Worm (Caenorhabditis elegans) whole organism, L4 larva: ENCODE measurements around the gene str-60.
A peak's percentile ranks its signal among the peaks of the same experiment; 100 is the strongest.

ENCODE experiments used
- F44E2.7 ChIP-seq: fragments of 200-800 bp; sonication (Bioruptor generic); IDR thresholded peaks from 2 replicates; pipeline ENCODE4 v2.1.2; 2022; ENCODE audit warnings: missing genetic modification characterization, missing compliant biosample characterization
- T20F7.1 ChIP-seq: fragments of 200-800 bp; sonication (Bioruptor generic); optimal IDR thresholded peaks from 2 replicates; lab custom pipeline; 2018; ENCODE audit warnings: mild to moderate bottlenecking, missing genetic modification characterization, missing compliant biosample characterization
- T26A8.4 ChIP-seq: fragments of 200-800 bp; sonication (Bioruptor generic); IDR thresholded peaks from 2 replicates; pipeline ENCODE4 v1.3.6; 2022; ENCODE audit warnings: missing genetic modification characterization, missing compliant biosample characterization
- Y105C5A.15 ChIP-seq: fragments of 200-800 bp; sonication (Bioruptor generic); IDR thresholded peaks from 2 replicates; pipeline ENCODE4 v1.3.6; 2022; ENCODE audit warnings: missing genetic modification characterization, missing compliant biosample characterization
- Y48G9A.11 ChIP-seq: fragments of 200-800 bp; sonication (Bioruptor generic); IDR thresholded peaks from 2 replicates; pipeline ENCODE4 v1.3.6; 2022; ENCODE audit warnings: missing genetic modification reagents, missing genetic modification characterization, missing compliant biosample characterization
- Y75B8A.6 ChIP-seq: fragments of 200-800 bp; sonication (Bioruptor generic); IDR thresholded peaks from 2 replicates; pipeline ENCODE4 v1.3.6; 2022; ENCODE audit warnings: missing genetic modification reagents, missing genetic modification characterization, missing compliant biosample characterization
- ZK337.2 ChIP-seq: fragments of 200-800 bp; sonication (Bioruptor generic); IDR thresholded peaks from 2 replicates; pipeline ENCODE4 v1.3.6; 2022; ENCODE audit warnings: missing genetic modification reagents, missing genetic modification characterization, missing compliant biosample characterization
- aha-1 ChIP-seq: fragments of 150-350 bp; peaks from one replicate; lab custom pipeline; 2014; ENCODE audit warnings: missing biosample characterization, missing genetic modification characterization
- daf-16 ChIP-seq, 3 experiments: sonication (generic microtip); optimal IDR thresholded peaks; 2 replicates each; lab custom pipeline; 2016 to 2017; ENCODE audit warnings: missing genetic modification characterization in 3 of 3, missing genetic modification reagents in 3 of 3, mild to moderate bottlenecking in 2 of 3, missing compliant biosample characterization in 2 of 3, missing biosample characterization in 1 of 3, moderate library complexity in 1 of 3
- daf-19 ChIP-seq: fragments of 200-800 bp; sonication (Bioruptor generic); conservative IDR thresholded peaks from 2 replicates; pipeline ENCODE4 v1.3.6; 2022; ENCODE audit warnings: missing genetic modification characterization, missing compliant biosample characterization
- daf-8 ChIP-seq: fragments of 200-800 bp; sonication (Bioruptor generic); IDR thresholded peaks from 2 replicates; pipeline ENCODE4 v1.3.6; 2022; ENCODE audit warnings: missing genetic modification characterization, missing compliant biosample characterization
- dmd-6 ChIP-seq: fragments of 200-800 bp; sonication (Bioruptor generic); IDR thresholded peaks from 2 replicates; pipeline ENCODE4 v1.3.6; 2022; ENCODE audit warnings: missing genetic modification reagents, missing genetic modification characterization, missing compliant biosample characterization
- dve-1 ChIP-seq: sonication (generic microtip); optimal IDR thresholded peaks from 2 replicates; lab custom pipeline; 2017; ENCODE audit warnings: antibody characterized with exemption, mild to moderate bottlenecking, missing genetic modification characterization, missing compliant biosample characterization; ENCODE audit not compliant: insufficient read depth
- gei-8 ChIP-seq: fragments of 200-800 bp; sonication (Bioruptor generic); optimal IDR thresholded peaks from 2 replicates; lab custom pipeline; 2018; ENCODE audit warnings: mild to moderate bottlenecking, missing genetic modification characterization, missing compliant biosample characterization
- hlh-11 ChIP-seq: fragments of 200-800 bp; sonication (Bioruptor generic); optimal IDR thresholded peaks from 2 replicates; lab custom pipeline; 2018; ENCODE audit warnings: mild to moderate bottlenecking, missing genetic modification characterization, missing compliant biosample characterization
- hlh-30 ChIP-seq: sonication (generic microtip); optimal IDR thresholded peaks from 2 replicates; lab custom pipeline; 2017; ENCODE audit warnings: antibody characterized with exemption, mild to moderate bottlenecking, missing genetic modification characterization, missing compliant biosample characterization; ENCODE audit not compliant: insufficient read depth
- lin-1 ChIP-seq: fragments of 200-800 bp; sonication (Bioruptor generic); IDR thresholded peaks from 2 replicates; pipeline ENCODE4 v1.3.6; 2022; ENCODE audit warnings: missing genetic modification reagents, missing genetic modification characterization, missing compliant biosample characterization
- lin-13 ChIP-seq: fragments of 150-350 bp; optimal IDR thresholded peaks from 2 replicates; lab custom pipeline; 2014; ENCODE audit warnings: missing biosample characterization, missing genetic modification reagents, missing genetic modification characterization
- mdl-1 ChIP-seq, 2 experiments: fragments of 150-350 bp in 1 of 2; sonication (generic microtip) in 1 of 2; optimal IDR thresholded peaks; 2 replicates each; lab custom pipeline; 2014 to 2017; ENCODE audit warnings: missing biosample characterization in 2 of 2, missing genetic modification characterization in 2 of 2
- mxl-3 ChIP-seq: fragments of 200-800 bp; sonication (Bioruptor generic); optimal IDR thresholded peaks from 2 replicates; lab custom pipeline; 2018; ENCODE audit warnings: mild to moderate bottlenecking, missing genetic modification characterization, missing compliant biosample characterization
- nhr-28 ChIP-seq: fragments of 150-350 bp; optimal IDR thresholded peaks from 2 replicates; lab custom pipeline; 2014; ENCODE audit warnings: missing biosample characterization, missing genetic modification characterization
- nhr-77 ChIP-seq: fragments of 150-350 bp; optimal IDR thresholded peaks from 2 replicates; lab custom pipeline; 2014; ENCODE audit warnings: missing biosample characterization, missing genetic modification characterization
- php-3 ChIP-seq: fragments of 200-800 bp; sonication (Bioruptor generic); IDR thresholded peaks from 2 replicates; pipeline ENCODE4 v1.3.6; 2022; ENCODE audit warnings: missing genetic modification reagents, missing genetic modification characterization, missing compliant biosample characterization
- pqm-1 ChIP-seq: sonication (generic microtip); optimal IDR thresholded peaks from 2 replicates; lab custom pipeline; 2017; ENCODE audit warnings: missing biosample characterization, missing genetic modification characterization
- rbr-2 ChIP-seq: sonication (generic microtip); optimal IDR thresholded peaks from 2 replicates; lab custom pipeline; 2016; ENCODE audit warnings: missing genotype, missing genetic modification characterization, missing compliant biosample characterization
- tag-97 ChIP-seq: fragments of 200-800 bp; sonication (Bioruptor generic); IDR thresholded peaks from 2 replicates; pipeline ENCODE4 v1.3.6; 2022; ENCODE audit warnings: missing genetic modification characterization, missing compliant biosample characterization
- unc-130 ChIP-seq: sonication (generic microtip); optimal IDR thresholded peaks from 2 replicates; lab custom pipeline; 2016; ENCODE audit warnings: missing genetic modification reagents, missing genetic modification characterization, missing compliant biosample characterization
- unc-62 ChIP-seq, 3 experiments: fragments of 150-350 bp in 1 of 3; sonication (generic microtip); optimal IDR thresholded peaks in 2 of 3; peaks in 1 of 3; 1 replicate in 1 of 3; 2 replicates in 2 of 3; lab custom pipeline; 2014 to 2017; ENCODE audit warnings: missing biosample characterization in 3 of 3, missing genetic modification characterization in 3 of 3, missing genetic modification reagents in 3 of 3, missing genotype in 1 of 3
- zag-1 ChIP-seq: fragments of 150-350 bp; optimal IDR thresholded peaks from 2 replicates; lab custom pipeline; 2014; ENCODE audit warnings: missing biosample characterization, missing genetic modification characterization
- ztf-7 ChIP-seq: fragments of 150-350 bp; optimal IDR thresholded peaks from 2 replicates; lab custom pipeline; 2014; ENCODE audit warnings: missing biosample characterization, missing genetic modification characterization

Gene str-60

ce11 chrV:15880705-15881104 is 17.1 kb upstream of the str-60 start (continued):
- TF ChIP-seq Y48G9A.11 (GFP tag; lab: Robert Waterston, UW): no peak
- TF ChIP-seq Y75B8A.6 (GFP tag; lab: Robert Waterston, UW): 0 out of 2 replicates have a peak, but pooled peaks have one; percentile 29

- TF ChIP-seq zag-1 (tag; lab: Kevin White, UChicago): no peak
- peak in 1 of 2 experiments; percentile 57 for TF ChIP-seq unc-62 (GFP tag; optimal IDR thresholded peaks at IDR 0.05 in 1 of 2; lab: Kevin White, UChicago)
- TF ChIP-seq unc-62 (tag; optimal IDR thresholded peaks at IDR 0.05; lab: Kevin White, UChicago): no peak
Measured at ce11 chrV:15884698-15885097, 13.1 kb upstream of the str-60 start, which contains the start of gene oac-42. Gene oac-42 (minus strand): TSS chrV:15884798.

- no peak for TF ChIP-seq lin-13 (GFP tag; lab: Kevin White, UChicago)
- TF ChIP-seq nhr-28 (tag; lab: Kevin White, UChicago): peak; percentile 3
Measured at ce11 chrV:15885967-15886366, 11.8 kb upstream of the str-60 start, which contains the start of gene T06C12.9. Gene T06C12.9 (minus strand): TSS chrV:15886067.

ce11 chrV:15887708-15888295 is 10.0 kb upstream of the str-60 start:
- TF ChIP-seq daf-19 (GFP tag; lab: Robert Waterston, UW): no peak
- peak; percentile 86 for TF ChIP-seq dmd-6 (GFP tag; lab: Robert Waterston, UW)
- TF ChIP-seq ztf-7 (tag; lab: Kevin White, UChicago): no peak
- TF ChIP-seq T20F7.1 (GFP tag; lab: Kevin White, UChicago): no peak
- peak; percentile 49 for TF ChIP-seq hlh-30 (tag; lab: Kevin White, UChicago)
- TF ChIP-seq Y48G9A.11 (GFP tag; lab: Robert Waterston, UW): no peak
- TF ChIP-seq nhr-77 (tag; lab: Kevin White, UChicago): peak; percentile 32
- TF ChIP-seq daf-16 (GFP tag; optimal IDR thresholded peaks at IDR 0.05; lab: Kevin White, UChicago): no peak
- TF ChIP-seq daf-16 (tag; optimal IDR thresholded peaks at IDR 0.05; lab: Kevin White, UChicago): peak; percentile 87
- TF ChIP-seq mdl-1 (tag; optimal IDR thresholded peaks at IDR 0.05; lab: Kevin White, UChicago): peak in 1 of 2 experiments; percentile 29
- peak; percentile 48 for TF ChIP-seq dve-1
- TF ChIP-seq pqm-1 (tag; lab: Kevin White, UChicago): peak; percentile 84
- TF ChIP-seq nhr-28 (tag; lab: Kevin White, UChicago): peak; percentile 82
- TF ChIP-seq hlh-11 (tag; lab: Kevin White, UChicago): peak; percentile 79
- peak; percentile 60; the same call in 1 of the 2 replicates for TF ChIP-seq php-3 (GFP tag; lab: Robert Waterston, UW)
- peak; percentile 48 for TF ChIP-seq mxl-3 (GFP tag; lab: Kevin White, UChicago)

- peak; percentile 10 for TF ChIP-seq dve-1
- no peak for TF ChIP-seq daf-16 (GFP tag; optimal IDR thresholded peaks at IDR 0.05; lab: Kevin White, UChicago)
- TF ChIP-seq daf-16 (tag; optimal IDR thresholded peaks at IDR 0.05; lab: Kevin White, UChicago): peak; percentile 3
- no peak for TF ChIP-seq T26A8.4 (GFP tag; lab: Robert Waterston, UW)
- TF ChIP-seq tag-97 (GFP tag; lab: Robert Waterston, UW): no peak
- no peak for TF ChIP-seq rbr-2 (tag; lab: Kevin White, UChicago)
Measured at ce11 chrV:15888751-15889150, 9.0 kb upstream of the str-60 start, which contains the start of gene cgt-1. Gene cgt-1 (minus strand): TSS chrV:15888851.

ce11 chrV:15890115-15890514 is 7.7 kb upstream of the str-60 start:
- peak; percentile 60 for TF ChIP-seq nhr-28 (tag; lab: Kevin White, UChicago)
- no peak for TF ChIP-seq Y48G9A.11 (GFP tag; lab: Robert Waterston, UW)
- no peak for TF ChIP-seq lin-13 (GFP tag; lab: Kevin White, UChicago)
- TF ChIP-seq Y105C5A.15 (GFP tag; lab: Robert Waterston, UW): no peak
- TF ChIP-seq daf-8 (GFP tag; lab: Robert Waterston, UW): no peak
- peak; percentile 18 for TF ChIP-seq hlh-11 (tag; lab: Kevin White, UChicago)
- TF ChIP-seq dve-1: no peak
- no peak for TF ChIP-seq aha-1 (tag; lab: Kevin White, UChicago)
- no peak for TF ChIP-seq lin-1
- no peak for TF ChIP-seq ZK337.2 (GFP tag; lab: Robert Waterston, UW)
- TF ChIP-seq daf-16 (GFP tag; optimal IDR thresholded peaks at IDR 0.05; lab: Kevin White, UChicago): no peak
- peak; percentile 78 for TF ChIP-seq daf-16 (tag; optimal IDR thresholded peaks at IDR 0.05; lab: Kevin White, UChicago)
- peak; percentile 35; the same call in 1 of the 2 replicates for TF ChIP-seq dmd-6 (GFP tag; lab: Robert Waterston, UW)
- no peak for TF ChIP-seq F44E2.7
- no peak for TF ChIP-seq unc-130
- no peak for TF ChIP-seq gei-8
